Fruit fly (Drosophila melanogaster): ENCODE data around the gene CG17746.

The CG17746 gene

dm6 chr3L:3198447-3199402 lies 40.7 kb downstream of the CG17746 start, which contains the start of the genes CG32276 and gry (continued):
- TF ChIP-seq CG30020 (tag; optimal IDR thresholded peaks at IDR 0.05) (peak; percentile 78), Ets65A (GFP tag) (peak; percentile 98), Jarid2 (GFP tag; optimal IDR thresholded peaks at IDR 0.05) (peak; percentile 50), sd (tag; optimal IDR thresholded peaks at IDR 0.05) (no peak), peb (GFP tag; IDR thresholded peaks at IDR 0.05) (no peak), tin (GFP tag; optimal IDR thresholded peaks at IDR 0.05) (peak; percentile 85), CG3281 (GFP tag; optimal IDR thresholded peaks at IDR 0.05) (peak; percentile 83), rib (GFP tag; IDR thresholded peaks at IDR 0.05) (no peak), Six4 (GFP tag; optimal IDR thresholded peaks at IDR 0.05) (peak; percentile 69), CG15696 (tag; optimal IDR thresholded peaks at IDR 0.05) (peak; percentile 75), Hr39 (optimal IDR thresholded peaks at IDR 0.05) (no peak), CG15601 (tag; optimal IDR thresholded peaks at IDR 0.05) (no peak), Tbp (GFP tag; optimal IDR thresholded peaks at IDR 0.05) (peak; percentile 57), CG31441 (GFP tag; IDR thresholded peaks at IDR 0.05) (no peak), CG14965 (GFP tag; optimal IDR thresholded peaks at IDR 0.05; ENCODE audit: borderline replicate concordance) (no peak), CG31365 (tag; optimal IDR thresholded peaks at IDR 0.05) (no peak), CG8388 (GFP tag; optimal IDR thresholded peaks at IDR 0.05) (peak; percentile 60), CG13123 (GFP tag; optimal IDR thresholded peaks at IDR 0.05) (peak; percentile 54), CG15269 (tag; optimal IDR thresholded peaks at IDR 0.05) (no peak), CG13296 (GFP tag; optimal IDR thresholded peaks at IDR 0.05) (peak; percentile 65), CG7839 (tag; optimal IDR thresholded peaks at IDR 0.05) (no peak), CG11093 (GFP tag; IDR thresholded peaks at IDR 0.05) (peak; percentile 65; the same call in 2 of the 3 replicates), CG8924 (tag; optimal IDR thresholded peaks at IDR 0.05) (peak; percentile 82), C15 (GFP tag; IDR thresholded peaks at IDR 0.05) (no peak), ara (GFP tag; IDR thresholded peaks at IDR 0.05) (peak; percentile 46; the same call in 1 of the 2 replicates), emc (GFP tag; optimal IDR thresholded peaks at IDR 0.05) (peak; percentile 48), Myb (GFP tag; optimal IDR thresholded peaks at IDR 0.05) (peak; percentile 77), ham (GFP tag; IDR thresholded peaks at IDR 0.05) (no peak), tup (GFP tag; optimal IDR thresholded peaks at IDR 0.05) (peak; percentile 63), Dp (GFP tag; optimal IDR thresholded peaks at IDR 0.05) (peak; percentile 22), Trl (optimal IDR thresholded peaks at IDR 0.05) (peak in 1 of 2 experiments; percentile 14), Trl (GFP tag; optimal IDR thresholded peaks at IDR 0.05) (peak; percentile 85), zfh1 (GFP tag; IDR thresholded peaks at IDR 0.05) (peak; percentile 67; the same call in 2 of the 3 replicates), z (GFP tag; IDR thresholded peaks at IDR 0.05) (0 out of 3 replicates have a peak, but pooled peaks have one; percentile 34), CG7372 (GFP tag; IDR thresholded peaks at IDR 0.05) (peak; percentile 66; the same call in 1 of the 2 replicates), eve (GFP tag; optimal IDR thresholded peaks at IDR 0.05) (no peak), mld (GFP tag; IDR thresholded peaks at IDR 0.05; ENCODE audit: partially characterized antibody) (no peak), CG10209 (GFP tag; optimal IDR thresholded peaks at IDR 0.05) (peak; percentile 64), fd64A (GFP tag; optimal IDR thresholded peaks at IDR 0.05) (no peak), tx (GFP tag; optimal IDR thresholded peaks at IDR 0.05) (peak; percentile 67), Dref (GFP tag; IDR thresholded peaks at IDR 0.05) (0 out of 2 replicates have a peak, but pooled peaks have one; percentile 39), CG11723 (GFP tag; optimal IDR thresholded peaks at IDR 0.05) (peak; percentile 60), Fer3 (tag; optimal IDR thresholded peaks at IDR 0.05) (peak; percentile 72), Sin3A (optimal IDR thresholded peaks at IDR 0.05) (peak; percentile 92), CG7963 (GFP tag; IDR thresholded peaks at IDR 0.05; ENCODE audit: partially characterized antibody) (no peak), CG7271 (tag; optimal IDR thresholded peaks at IDR 0.05) (peak; percentile 8), pum (GFP tag; optimal IDR thresholded peaks at IDR 0.05) (peak; percentile 79), gcm (GFP tag; optimal IDR thresholded peaks at IDR 0.05) (no peak), row (GFP tag; IDR thresholded peaks at IDR 0.05) (peak; percentile 93), CkIIα-i1 (GFP tag; IDR thresholded peaks at IDR 0.05) (no peak)

Data from whole organism, embryonic.